Worm (Caenorhabditis elegans): Measurements from ENCODE around the gene cht-3.

Gene cht-3

ce11 chrIV:7016502-7016901, 13.1 kb downstream of the cht-3 start (continued):
- TF ChIP-seq Y55F3AM.14 (GFP tag; optimal IDR thresholded peaks at IDR 0.05) = no peak
- TF ChIP-seq fos-1 (tag; optimal IDR thresholded peaks at IDR 0.05) = no peak
- TF ChIP-seq ama-1 (optimal IDR thresholded peaks at IDR 0.05) = peak; percentile 2
- TF ChIP-seq crh-2 (tag; optimal IDR thresholded peaks at IDR 0.05) = peak; percentile 58
- TF ChIP-seq R02D3.7 (tag; optimal IDR thresholded peaks at IDR 0.05) = no peak
- TF ChIP-seq dmd-4 (tag; optimal IDR thresholded peaks at IDR 0.05) = no peak
- no peak for TF ChIP-seq ztf-11 (tag; optimal IDR thresholded peaks at IDR 0.05)
- TF ChIP-seq gmeb-1 (tag; optimal IDR thresholded peaks at IDR 0.05) = peak; percentile 24
- TF ChIP-seq nhr-25 (tag; optimal IDR thresholded peaks at IDR 0.05) = peak; percentile 63
- TF ChIP-seq ceh-16 (tag; optimal IDR thresholded peaks at IDR 0.05) = no peak

- TF ChIP-seq lin-39 (tag; optimal IDR thresholded peaks at IDR 0.05) = no peak
- TF ChIP-seq C34F6.9 (tag; optimal IDR thresholded peaks at IDR 0.05) = no peak
- no peak for TF ChIP-seq nhr-237 (tag; optimal IDR thresholded peaks at IDR 0.05)
- TF ChIP-seq unc-62 (GFP tag; optimal IDR thresholded peaks at IDR 0.05) = no peak
- no peak for TF ChIP-seq ztf-1 (GFP tag; conservative IDR thresholded peaks at IDR 0.05)
- TF ChIP-seq lin-11 (tag; optimal IDR thresholded peaks at IDR 0.05) = no peak
- no peak for TF ChIP-seq nhr-6 (tag; optimal IDR thresholded peaks at IDR 0.05)
- TF ChIP-seq nhr-77 (tag; optimal IDR thresholded peaks at IDR 0.05) = no peak
- no peak for TF ChIP-seq ceh-16 (tag; optimal IDR thresholded peaks at IDR 0.05)
- TF ChIP-seq mab-5 (tag; optimal IDR thresholded peaks at IDR 0.05) = no peak
- no peak for TF ChIP-seq gmeb-1 (tag; optimal IDR thresholded peaks at IDR 0.05)
- TF ChIP-seq ama-1 (optimal IDR thresholded peaks at IDR 0.05) = no peak
- TF ChIP-seq crh-2 (tag; optimal IDR thresholded peaks at IDR 0.05) = no peak
- no peak for TF ChIP-seq zag-1 (tag; optimal IDR thresholded peaks at IDR 0.05)
- no peak for TF ChIP-seq snpc-4 (tag; optimal IDR thresholded peaks at IDR 0.05)
These were observed 13.8 kb downstream of the cht-3 start, which contains the start of gene gldi-4 for ce11 chrIV:7017123-7017674. gldi-4 (plus strand) TSS chrIV:7017624.

ce11 chrIV:7018623-7019022, 15.2 kb downstream of the cht-3 start:
- TF ChIP-seq ztf-1 (GFP tag; conservative IDR thresholded peaks at IDR 0.05) = no peak
- no peak for TF ChIP-seq nhr-21 (tag; optimal IDR thresholded peaks at IDR 0.05)
- TF ChIP-seq lin-39 (tag; optimal IDR thresholded peaks at IDR 0.05) = no peak
- TF ChIP-seq ama-1 (optimal IDR thresholded peaks at IDR 0.05) = no peak
- no peak for TF ChIP-seq blmp-1 (tag; optimal IDR thresholded peaks at IDR 0.05; ENCODE audit: insufficient read depth)

- TF ChIP-seq sma-9 (GFP tag; optimal IDR thresholded peaks at IDR 0.05) = peak; percentile 64
- TF ChIP-seq sma-9 (tag; optimal IDR thresholded peaks at IDR 0.05) = no peak
- no peak for TF ChIP-seq R02D3.7 (tag; optimal IDR thresholded peaks at IDR 0.05)
- TF ChIP-seq nhr-10 (tag; optimal IDR thresholded peaks at IDR 0.05) = no peak
- no peak for TF ChIP-seq lin-11 (tag; optimal IDR thresholded peaks at IDR 0.05)
- peak; percentile 50 for TF ChIP-seq crh-2 (tag; optimal IDR thresholded peaks at IDR 0.05)
- TF ChIP-seq sma-3 (GFP tag; optimal IDR thresholded peaks at IDR 0.05) = peak; percentile 41
- TF ChIP-seq gmeb-1 (tag; optimal IDR thresholded peaks at IDR 0.05) = peak; percentile 27
- no peak for TF ChIP-seq nhr-237 (tag; optimal IDR thresholded peaks at IDR 0.05)
- peak; percentile 45 for TF ChIP-seq nhr-129 (tag; optimal IDR thresholded peaks at IDR 0.05)
- no peak for TF ChIP-seq ceh-82 (tag; optimal IDR thresholded peaks at IDR 0.05)
- TF ChIP-seq C34F6.9 (tag; optimal IDR thresholded peaks at IDR 0.05) = peak; percentile 25
- TF ChIP-seq F13H6.1 (tag; optimal IDR thresholded peaks at IDR 0.05) = peak; percentile 25
- TF ChIP-seq blmp-1 (tag; optimal IDR thresholded peaks at IDR 0.05; ENCODE audit: insufficient read depth) = no peak
- TF ChIP-seq mdl-1 (tag; optimal IDR thresholded peaks at IDR 0.05) = peak in 1 of 2 experiments; percentile 22
- no peak for TF ChIP-seq lin-39 (tag; optimal IDR thresholded peaks at IDR 0.05)
- TF ChIP-seq fos-1 (tag; optimal IDR thresholded peaks at IDR 0.05) = peak; percentile 24
- TF ChIP-seq nhr-25 (tag; optimal IDR thresholded peaks at IDR 0.05) = peak; percentile 53
- no peak for TF ChIP-seq nhr-23 (tag; optimal IDR thresholded peaks at IDR 0.05)
- TF ChIP-seq lsy-2 (tag; optimal IDR thresholded peaks at IDR 0.05) = peak in 1 of 2 experiments; percentile 29
- no peak for TF ChIP-seq mab-5 (tag; optimal IDR thresholded peaks at IDR 0.05)
These were observed 17.2 kb downstream of the cht-3 start for ce11 chrIV:7020630-7021029.

ce11 chrIV:7022227-7022626, 18.8 kb downstream of the cht-3 start:
- TF ChIP-seq mbf-1 (tag; optimal IDR thresholded peaks at IDR 0.05) = no peak
- no peak for TF ChIP-seq lin-11 (tag; optimal IDR thresholded peaks at IDR 0.05)
- TF ChIP-seq alr-1 (tag; optimal IDR thresholded peaks at IDR 0.05) = no peak
- no peak for TF ChIP-seq sem-4 (tag; optimal IDR thresholded peaks at IDR 0.05)
- no peak for TF ChIP-seq nhr-12 (tag; optimal IDR thresholded peaks at IDR 0.05)
